Fruit fly (Drosophila melanogaster) whole organism, embryonic: ENCODE data around the gene CG13461.

Experiments used
- B-H1 ChIP-seq: fragments of 200-800 bp; sonication (Bioruptor generic); IDR thresholded peaks from 3 replicates; pipeline ENCODE4 v1.3.6; 2022; ENCODE audit warnings: missing biosample characterization, missing genetic modification characterization
- B-H2 ChIP-seq: fragments of 200-800 bp; sonication (Bioruptor generic); optimal IDR thresholded peaks from 2 replicates; lab custom pipeline; 2018; ENCODE audit warnings: missing biosample characterization, mild to moderate bottlenecking, missing genetic modification characterization
- CG12659 ChIP-seq: fragments of 200-800 bp; sonication (Bioruptor generic); optimal IDR thresholded peaks from 3 replicates; lab custom pipeline; 2017; ENCODE audit warnings: mild to moderate bottlenecking, missing biosample characterization, missing genetic modification reagents, missing genetic modification characterization
- CG13287 ChIP-seq: fragments of 200-800 bp; sonication (Bioruptor generic); IDR thresholded peaks from 2 replicates; pipeline ENCODE4 v1.3.6; 2022; ENCODE audit warnings: missing biosample characterization, missing genetic modification characterization; ENCODE audit not compliant: partially characterized antibody
- CG13624 ChIP-seq: fragments of 200-800 bp; sonication (Bioruptor generic); optimal IDR thresholded peaks from 2 replicates; lab custom pipeline; 2016; ENCODE audit warnings: missing biosample characterization, missing genetic modification characterization
- CG14014 ChIP-seq: fragments of 200-800 bp; sonication (Bioruptor generic); IDR thresholded peaks from 2 replicates; pipeline ENCODE4 v1.3.6; 2022; ENCODE audit warnings: missing biosample characterization, missing genetic modification characterization
- CG15601 ChIP-seq: fragments of 200-800 bp; sonication (Bioruptor generic); optimal IDR thresholded peaks from 3 replicates; lab custom pipeline; 2019; ENCODE audit warnings: missing biosample characterization, mild to moderate bottlenecking, missing genetic modification characterization, moderate library complexity
- CG16779 ChIP-seq: fragments of 200-800 bp; sonication (Bioruptor generic); IDR thresholded peaks from 2 replicates; pipeline ENCODE4 v1.3.6; 2022; ENCODE audit warnings: missing biosample characterization, missing genetic modification characterization
- CG18011 ChIP-seq: fragments of 200-800 bp; sonication (Bioruptor generic); optimal IDR thresholded peaks from 2 replicates; lab custom pipeline; 2017; ENCODE audit warnings: missing biosample characterization, missing genetic modification characterization, mild to moderate bottlenecking, moderate library complexity, missing genotype
- CG31365 ChIP-seq: fragments of 200-800 bp; sonication (Bioruptor generic); optimal IDR thresholded peaks from 2 replicates; lab custom pipeline; 2018; ENCODE audit warnings: missing biosample characterization, mild to moderate bottlenecking, missing genetic modification characterization
- CG32532 ChIP-seq: fragments of 200-800 bp; sonication (Bioruptor generic); IDR thresholded peaks from 2 replicates; pipeline ENCODE4 v1.3.6; 2022; ENCODE audit warnings: missing biosample characterization, missing genetic modification characterization
- CG4424 ChIP-seq: fragments of 200-800 bp; sonication (Bioruptor generic); optimal IDR thresholded peaks from 3 replicates; lab custom pipeline; 2016; ENCODE audit warnings: missing biosample characterization, missing genetic modification characterization
- CG6254 ChIP-seq: fragments of 200-800 bp; sonication (Bioruptor generic); optimal IDR thresholded peaks from 3 replicates; lab custom pipeline; 2017; ENCODE audit warnings: mild to moderate bottlenecking, missing biosample characterization, missing genetic modification reagents, missing genetic modification characterization
- CG6854 ChIP-seq: fragments of 200-800 bp; sonication (Bioruptor generic); optimal IDR thresholded peaks from 3 replicates; lab custom pipeline; 2017; ENCODE audit warnings: missing biosample characterization, mild to moderate bottlenecking, missing genetic modification characterization
- CG7963 ChIP-seq: fragments of 200-800 bp; sonication (Bioruptor generic); IDR thresholded peaks from 3 replicates; pipeline ENCODE4 v1.3.6; 2022; ENCODE audit warnings: missing biosample characterization, missing genetic modification characterization; ENCODE audit not compliant: partially characterized antibody
- CG8944 ChIP-seq: fragments of 200-800 bp; sonication (Bioruptor generic); optimal IDR thresholded peaks from 3 replicates; lab custom pipeline; 2016; ENCODE audit warnings: missing biosample characterization, missing genetic modification characterization
- CG9609 ChIP-seq: fragments of 200-800 bp; sonication (Bioruptor generic); optimal IDR thresholded peaks from 3 replicates; lab custom pipeline; 2016; ENCODE audit warnings: missing biosample characterization, missing genetic modification characterization
- Dad ChIP-seq: fragments of 200-800 bp; sonication (Bioruptor generic); optimal IDR thresholded peaks from 3 replicates; lab custom pipeline; 2016; ENCODE audit warnings: missing biosample characterization, missing genetic modification characterization
- Dp ChIP-seq: fragments of 200-800 bp; sonication (Bioruptor generic); optimal IDR thresholded peaks from 2 replicates; lab custom pipeline; 2018; ENCODE audit warnings: missing biosample characterization, mild to moderate bottlenecking, missing genetic modification characterization, moderate library complexity
- Elba2 ChIP-seq: fragments of 200-800 bp; sonication (Bioruptor generic); optimal IDR thresholded peaks from 3 replicates; lab custom pipeline; 2016; ENCODE audit warnings: missing biosample characterization, missing genetic modification characterization
- Gug ChIP-seq: fragments of 200-800 bp; sonication (Bioruptor generic); IDR thresholded peaks from 4 replicates; pipeline ENCODE4 v1.3.6; 2022; ENCODE audit warnings: missing biosample characterization, missing genetic modification characterization
- H2.0 ChIP-seq: fragments of 200-800 bp; sonication (Bioruptor generic); IDR thresholded peaks from 2 replicates; pipeline ENCODE4 v1.3.6; 2022; ENCODE audit warnings: missing biosample characterization, missing genetic modification characterization
- HmgD ChIP-seq: fragments of 200-800 bp; sonication (Bioruptor generic); optimal IDR thresholded peaks from 3 replicates; lab custom pipeline; 2016; ENCODE audit warnings: missing biosample characterization, missing genetic modification characterization
- Meics ChIP-seq: fragments of 200-800 bp; sonication (Bioruptor generic); optimal IDR thresholded peaks from 2 replicates; lab custom pipeline; 2017; ENCODE audit warnings: missing biosample characterization, mild to moderate bottlenecking, missing genetic modification characterization
- Myb ChIP-seq: fragments of 200-800 bp; sonication (Bioruptor generic); optimal IDR thresholded peaks from 2 replicates; lab custom pipeline; 2016; ENCODE audit warnings: missing biosample characterization, missing genetic modification characterization
- NC2α ChIP-seq: fragments of 200-800 bp; sonication (Bioruptor generic); optimal IDR thresholded peaks from 2 replicates; lab custom pipeline; 2016; ENCODE audit warnings: missing biosample characterization, missing genetic modification characterization
- Ravus ChIP-seq: fragments of 200-800 bp; sonication (Bioruptor generic); IDR thresholded peaks from 2 replicates; pipeline ENCODE4 v1.3.6; 2022; ENCODE audit warnings: missing biosample characterization, missing genetic modification characterization
- Scr ChIP-seq: fragments of 200-800 bp; sonication (Bioruptor generic); IDR thresholded peaks from 2 replicates; pipeline ENCODE4 v1.3.6; 2022; ENCODE audit warnings: missing biosample characterization, missing genetic modification characterization; ENCODE audit not compliant: partially characterized antibody
- Sox102F ChIP-seq: fragments of 200-800 bp; sonication (Bioruptor generic); optimal IDR thresholded peaks from 2 replicates; lab custom pipeline; 2018; ENCODE audit warnings: missing biosample characterization, mild to moderate bottlenecking, missing genetic modification characterization, moderate library complexity
- Stat92E ChIP-seq, 3 experiments: fragments of >200 bp in 2 of 3; fragments of 200-800 bp in 1 of 3; sonication (Bioruptor generic) in 1 of 3; optimal IDR thresholded peaks; 2 replicates each; lab custom pipeline; 2017 to 2019; ENCODE audit warnings: missing biosample characterization in 3 of 3, missing genetic modification characterization in 3 of 3, mild to moderate bottlenecking in 1 of 3, moderate library complexity in 1 of 3
- Trl ChIP-seq, 3 experiments: fragments of >200 bp in 2 of 3; fragments of 200-800 bp in 1 of 3; sonication (Bioruptor generic) in 1 of 3; optimal IDR thresholded peaks; 2 replicates in 1 of 3; 3 replicates in 2 of 3; lab custom pipeline; 2016 to 2017; ENCODE audit warnings: missing biosample characterization in 1 of 3, missing genetic modification characterization in 1 of 3
- bbx ChIP-seq: fragments of 200-800 bp; sonication (Bioruptor generic); IDR thresholded peaks from 2 replicates; pipeline ENCODE4 v1.3.6; 2022; ENCODE audit warnings: missing biosample characterization, missing genetic modification characterization; ENCODE audit not compliant: partially characterized antibody
- bcd ChIP-seq: fragments of 200-800 bp; sonication (Bioruptor generic); optimal IDR thresholded peaks from 2 replicates; lab custom pipeline; 2017; ENCODE audit warnings: missing biosample characterization, mild to moderate bottlenecking, missing genetic modification characterization
- br ChIP-seq: fragments of >200 bp; optimal IDR thresholded peaks from 2 replicates; lab custom pipeline; 2017
- crc ChIP-seq: fragments of 200-800 bp; sonication (Bioruptor generic); optimal IDR thresholded peaks from 2 replicates; lab custom pipeline; 2016; ENCODE audit warnings: missing biosample characterization, missing genetic modification characterization
- dpn ChIP-seq, 2 experiments: fragments of 200-800 bp; sonication (Bioruptor generic); optimal IDR thresholded peaks; 3 replicates each; lab custom pipeline; 2016; ENCODE audit warnings: missing biosample characterization in 2 of 2, missing genetic modification characterization in 2 of 2
- esg ChIP-seq: fragments of 200-800 bp; sonication (Bioruptor generic); conservative IDR thresholded peaks from 2 replicates; pipeline ENCODE4 v1.3.6; 2022; ENCODE audit warnings: missing biosample characterization, missing genetic modification characterization
- ewg ChIP-seq: fragments of 200-800 bp; sonication (Bioruptor generic); optimal IDR thresholded peaks from 3 replicates; lab custom pipeline; 2017; ENCODE audit warnings: mild to moderate bottlenecking, missing biosample characterization, missing genetic modification reagents, missing genetic modification characterization
- ftz-f1 ChIP-seq: fragments of 200-800 bp; sonication (Bioruptor generic); optimal IDR thresholded peaks from 2 replicates; lab custom pipeline; 2016; ENCODE audit warnings: missing biosample characterization, missing genetic modification characterization
- hb ChIP-seq: fragments of 200-800 bp; sonication (Bioruptor generic); IDR thresholded peaks from 3 replicates; pipeline ENCODE4 v1.3.6; 2022; ENCODE audit warnings: missing biosample characterization, missing genetic modification characterization; ENCODE audit not compliant: partially characterized antibody
- her ChIP-seq: fragments of 200-800 bp; sonication (Bioruptor generic); optimal IDR thresholded peaks from 2 replicates; lab custom pipeline; 2016; ENCODE audit warnings: missing biosample characterization, missing genetic modification characterization
- jigr1 ChIP-seq: fragments of 200-800 bp; sonication (Bioruptor generic); IDR thresholded peaks from 3 replicates; pipeline ENCODE4 v1.3.6; 2022; ENCODE audit warnings: missing biosample characterization, missing genetic modification characterization
- kah ChIP-seq: fragments of 200-800 bp; sonication (Bioruptor generic); optimal IDR thresholded peaks from 2 replicates; lab custom pipeline; 2018; ENCODE audit warnings: missing biosample characterization, mild to moderate bottlenecking, missing genetic modification characterization
- nerfin-2 ChIP-seq: fragments of 200-800 bp; sonication (Bioruptor generic); IDR thresholded peaks from 2 replicates; pipeline ENCODE4 v1.3.6; 2022; ENCODE audit warnings: missing biosample characterization, missing genetic modification characterization; ENCODE audit not compliant: partially characterized antibody
- onecut ChIP-seq: fragments of 200-800 bp; sonication (Bioruptor generic); IDR thresholded peaks from 2 replicates; pipeline ENCODE4 v1.3.6; 2022; ENCODE audit warnings: missing biosample characterization, missing genetic modification characterization
- org-1 ChIP-seq: fragments of 200-800 bp; sonication (Bioruptor generic); optimal IDR thresholded peaks from 2 replicates; lab custom pipeline; 2017; ENCODE audit warnings: missing biosample characterization, missing genetic modification characterization
- pita ChIP-seq: fragments of 200-800 bp; sonication (Bioruptor generic); optimal IDR thresholded peaks from 2 replicates; lab custom pipeline; 2017; ENCODE audit warnings: missing biosample characterization, mild to moderate bottlenecking, missing genetic modification characterization
- slou ChIP-seq: fragments of 200-800 bp; sonication (Bioruptor generic); optimal IDR thresholded peaks from 3 replicates; lab custom pipeline; 2016; ENCODE audit warnings: missing biosample characterization, missing genetic modification characterization
- sug ChIP-seq: fragments of 200-800 bp; optimal IDR thresholded peaks from 2 replicates; lab custom pipeline; 2019; ENCODE audit warnings: missing biosample characterization, mild to moderate bottlenecking, missing genetic modification characterization, moderate library complexity
- tap ChIP-seq: fragments of 200-800 bp; optimal IDR thresholded peaks from 3 replicates; lab custom pipeline; 2019; ENCODE audit warnings: missing biosample characterization, mild to moderate bottlenecking, missing genetic modification characterization, moderate library complexity
- wek ChIP-seq: fragments of 200-800 bp; sonication (Bioruptor generic); optimal IDR thresholded peaks from 3 replicates; lab custom pipeline; 2018; ENCODE audit warnings: missing biosample characterization, mild to moderate bottlenecking, missing genetic modification characterization, moderate library complexity

The CG13461 gene

DNA sequence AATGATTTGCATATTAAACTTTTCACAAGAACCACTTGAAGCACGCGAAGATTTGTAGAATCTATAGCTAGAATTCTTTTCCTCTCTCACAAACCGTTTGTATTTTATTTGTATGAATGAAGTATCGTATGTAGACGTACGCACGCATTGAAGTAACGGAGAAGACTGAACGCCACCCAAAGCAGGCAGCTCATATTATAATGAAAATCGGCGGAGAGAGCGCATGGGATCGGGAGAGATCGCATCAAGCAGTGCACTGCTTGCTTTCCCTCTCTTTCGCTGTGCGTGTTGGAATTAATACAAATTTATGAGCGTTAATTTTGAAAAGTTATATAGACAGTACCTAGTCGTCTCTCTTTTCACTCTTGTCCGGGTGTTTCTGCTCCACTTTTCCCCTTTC, 27.0 kb upstream of the CG13461 start:
- TF ChIP-seq Dp (GFP tag; lab: Kevin White, UChicago) (peak; percentile 3), Ravus (no peak), CG6854 (no peak), pita (GFP tag; lab: Kevin White, UChicago) (no peak), org-1 (no peak), B-H1 (GFP tag; lab: Robert Waterston, UW) (no peak), hb (GFP tag; lab: Robert Waterston, UW) (no peak), tap (tag; lab: Kevin White, UChicago) (peak; percentile 13), sug (tag; lab: Kevin White, UChicago) (peak; percentile 9), bcd (GFP tag; lab: Kevin White, UChicago) (peak; percentile 10), esg (no peak), Scr (GFP tag; lab: Robert Waterston, UW) (peak; percentile 15; the same call in 1 of the 2 replicates), Sox102F (GFP tag; lab: Kevin White, UChicago) (no peak), wek (no peak), ftz-f1 (GFP tag; lab: Kevin White, UChicago) (no peak), CG31365 (tag; lab: Kevin White, UChicago) (peak; percentile 97), CG16779 (GFP tag; lab: Robert Waterston, UW) (no peak), kah (no peak), CG6254 (GFP tag; lab: Kevin White, UChicago) (no peak), Myb (GFP tag; lab: Kevin White, UChicago) (peak; percentile 86), NC2α (GFP tag; lab: Kevin White, UChicago) (no peak), Trl (optimal IDR thresholded peaks at IDR 0.05; lab: Kevin White, UChicago) (peak; percentile 91 to 93), Trl (GFP tag; optimal IDR thresholded peaks at IDR 0.05; lab: Kevin White, UChicago) (peak; percentile 61), CG13287 (GFP tag; lab: Robert Waterston, UW) (peak; percentile 43; the same call in 1 of the 2 replicates), Gug (GFP tag; lab: Robert Waterston, UW) (no peak), Dad (GFP tag; lab: Kevin White, UChicago) (no peak), HmgD (GFP tag; lab: Kevin White, UChicago) (no peak), dpn (GFP tag; optimal IDR thresholded peaks at IDR 0.05; lab: Kevin White, UChicago) (no peak), nerfin-2 (GFP tag; lab: Robert Waterston, UW) (no peak), CG7963 (no peak), CG8944 (GFP tag; lab: Kevin White, UChicago) (no peak), br (lab: Kevin White, UChicago) (no peak), CG15601 (tag; lab: Kevin White, UChicago) (no peak), ewg (GFP tag; lab: Kevin White, UChicago) (no peak), her (GFP tag; lab: Kevin White, UChicago) (no peak), bbx (GFP tag; lab: Robert Waterston, UW) (peak; percentile 42), jigr1 (GFP tag; lab: Robert Waterston, UW) (no peak), CG13624 (peak; percentile 25), CG9609 (GFP tag; lab: Kevin White, UChicago) (no peak), crc (GFP tag; lab: Kevin White, UChicago) (no peak), Stat92E (GFP tag; optimal IDR thresholded peaks at IDR 0.05; lab: Kevin White, UChicago) (peak in 1 of 3 experiments; percentile 9), CG18011 (no peak), slou (GFP tag; lab: Kevin White, UChicago) (no peak), CG32532 (peak; percentile 50; the same call in 1 of the 2 replicates), onecut (GFP tag; lab: Robert Waterston, UW) (no peak), B-H2 (no peak), CG4424 (no peak), CG14014 (GFP tag; lab: Robert Waterston, UW) (peak; percentile 24; the same call in 1 of the 2 replicates), CG12659 (no peak), Meics (no peak), H2.0 (GFP tag; lab: Robert Waterston, UW) (no peak), Elba2 (GFP tag; lab: Kevin White, UChicago) (no peak)
